Worm (Caenorhabditis elegans): ENCODE data around the gene H37A05.4.

The H37A05.4 gene

ce11 chrV:13657291-13657690, 7.7 kb upstream of the H37A05.4 start:
- TF ChIP-seq flt-1 (GFP tag; IDR thresholded peaks at IDR 0.05) (no peak), ztf-29 (GFP tag; IDR thresholded peaks at IDR 0.05) (no peak), T22C8.4 (GFP tag; IDR thresholded peaks at IDR 0.05) (no peak), ztf-23 (GFP tag; IDR thresholded peaks at IDR 0.05) (no peak), klf-2 (GFP tag; conservative IDR thresholded peaks at IDR 0.05) (no peak), tab-1 (GFP tag; IDR thresholded peaks at IDR 0.05) (no peak), med-1 (GFP tag; optimal IDR thresholded peaks at IDR 0.05; ENCODE audit: insufficient read depth) (no peak), ref-1 (GFP tag; conservative IDR thresholded peaks at IDR 0.05) (no peak), cog-1 (tag; optimal IDR thresholded peaks at IDR 0.05) (no peak)

- TF ChIP-seq ztf-23 (GFP tag; IDR thresholded peaks at IDR 0.05) (no peak), T22C8.4 (GFP tag; IDR thresholded peaks at IDR 0.05) (no peak), ztf-29 (GFP tag; IDR thresholded peaks at IDR 0.05) (no peak)
Observed at ce11 chrV:13656346-13657254, 7.0 kb upstream of the H37A05.4 start.

DNA sequence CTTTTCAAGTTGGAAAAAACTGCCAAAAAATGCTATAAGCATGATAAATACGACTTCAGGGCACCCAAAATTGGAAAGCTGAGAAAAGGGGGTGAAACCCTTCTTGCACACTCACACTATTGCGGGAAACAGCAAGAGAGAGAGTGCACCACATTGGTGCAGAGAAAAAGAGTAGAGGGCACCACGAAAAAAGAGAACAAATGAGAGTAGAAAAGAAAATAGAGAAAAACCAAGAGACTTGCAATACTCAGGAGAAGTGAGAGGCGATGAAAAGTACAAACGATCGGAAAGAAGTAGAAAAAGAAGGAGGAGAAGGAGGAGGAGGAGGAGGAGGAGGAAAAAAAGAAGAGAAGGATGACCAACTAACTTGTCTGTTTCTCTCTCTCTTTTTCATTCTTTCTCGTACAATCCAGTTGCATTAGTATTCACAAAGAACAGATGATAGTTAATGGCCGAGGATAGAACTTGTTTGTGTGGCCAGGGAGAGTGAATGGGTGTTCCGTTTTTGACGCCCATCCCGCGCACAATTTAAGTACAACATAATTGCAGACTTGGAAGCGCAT, 5.7 kb upstream of the H37A05.4 start:
- TF ChIP-seq cog-1 (tag; optimal IDR thresholded peaks at IDR 0.05) (peak; percentile 69), tab-1 (GFP tag; IDR thresholded peaks at IDR 0.05) (no peak), ztf-29 (GFP tag; IDR thresholded peaks at IDR 0.05) (no peak)

DNA sequence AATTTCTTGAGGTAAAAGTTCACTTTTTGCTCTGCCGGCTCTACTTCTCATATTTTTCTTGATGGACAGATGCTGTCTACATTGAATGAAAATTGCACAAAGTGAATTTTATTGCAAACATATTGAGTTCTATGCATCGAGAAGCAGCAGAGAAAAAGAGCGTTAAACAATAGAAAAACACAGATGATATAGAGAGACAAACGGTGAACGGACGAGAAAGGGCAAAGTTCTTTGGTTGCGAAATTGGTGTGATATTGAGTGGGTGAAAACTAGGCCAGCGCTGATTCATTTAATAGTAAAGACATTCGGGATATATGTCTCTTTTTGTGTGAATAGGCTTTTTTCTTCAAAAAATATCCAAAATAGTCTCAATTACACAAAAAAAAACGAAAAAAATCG, 4.8 kb upstream of the H37A05.4 start:
- TF ChIP-seq med-1 (GFP tag; optimal IDR thresholded peaks at IDR 0.05; ENCODE audit: insufficient read depth) = no peak
- TF ChIP-seq cog-1 (tag; optimal IDR thresholded peaks at IDR 0.05) = no peak
- no peak for TF ChIP-seq ztf-23 (GFP tag; IDR thresholded peaks at IDR 0.05)
- TF ChIP-seq flt-1 (GFP tag; IDR thresholded peaks at IDR 0.05) = no peak
- TF ChIP-seq klf-2 (GFP tag; conservative IDR thresholded peaks at IDR 0.05) = no peak
- no peak for TF ChIP-seq ref-1 (GFP tag; conservative IDR thresholded peaks at IDR 0.05)
- TF ChIP-seq T22C8.4 (GFP tag; IDR thresholded peaks at IDR 0.05) = no peak
- no peak for TF ChIP-seq tab-1 (GFP tag; IDR thresholded peaks at IDR 0.05)
- TF ChIP-seq ztf-29 (GFP tag; IDR thresholded peaks at IDR 0.05) = no peak

ce11 chrV:13653713-13654393, 4.3 kb upstream of the H37A05.4 start, which contains the start of gene lpin-1:
TSS of gene lpin-1 (minus strand) at chrV:13654129.
- TF ChIP-seq klf-2 (GFP tag; conservative IDR thresholded peaks at IDR 0.05) = no peak
- TF ChIP-seq cog-1 (tag; optimal IDR thresholded peaks at IDR 0.05) = no peak
- no peak for TF ChIP-seq ztf-29 (GFP tag; IDR thresholded peaks at IDR 0.05)
- no peak for TF ChIP-seq ztf-23 (GFP tag; IDR thresholded peaks at IDR 0.05)

DNA sequence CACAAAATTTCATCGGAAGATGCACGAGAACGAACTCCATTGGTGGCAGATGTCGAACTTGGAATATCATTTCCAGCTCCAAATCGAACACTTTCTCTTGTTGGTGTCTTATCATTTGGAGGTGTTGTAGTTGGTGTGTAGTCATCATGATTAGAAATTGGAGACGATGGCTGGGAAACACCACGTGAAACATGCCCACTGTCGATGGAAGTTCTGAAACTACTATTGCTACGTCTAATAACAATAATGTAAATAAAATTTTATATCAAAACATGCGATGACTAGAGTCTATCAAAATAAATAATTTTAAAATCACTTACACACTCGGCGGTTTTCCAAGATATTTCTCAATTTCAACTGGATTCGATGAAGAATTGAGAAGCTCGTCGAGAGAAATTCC, 2.7 kb upstream of the H37A05.4 start:
- TF ChIP-seq ref-1 (GFP tag; conservative IDR thresholded peaks at IDR 0.05) (no peak), med-1 (GFP tag; optimal IDR thresholded peaks at IDR 0.05; ENCODE audit: insufficient read depth) (no peak), ztf-29 (GFP tag; IDR thresholded peaks at IDR 0.05) (no peak), cog-1 (tag; optimal IDR thresholded peaks at IDR 0.05) (no peak), T22C8.4 (GFP tag; IDR thresholded peaks at IDR 0.05) (no peak), flt-1 (GFP tag; IDR thresholded peaks at IDR 0.05) (no peak), klf-2 (GFP tag; conservative IDR thresholded peaks at IDR 0.05) (no peak), ztf-23 (GFP tag; IDR thresholded peaks at IDR 0.05) (no peak), tab-1 (GFP tag; IDR thresholded peaks at IDR 0.05) (no peak)

- no peak for TF ChIP-seq T22C8.4 (GFP tag; IDR thresholded peaks at IDR 0.05)
- no peak for TF ChIP-seq klf-2 (GFP tag; conservative IDR thresholded peaks at IDR 0.05)
- TF ChIP-seq med-1 (GFP tag; optimal IDR thresholded peaks at IDR 0.05; ENCODE audit: insufficient read depth) = no peak
- no peak for TF ChIP-seq flt-1 (GFP tag; IDR thresholded peaks at IDR 0.05)
Observed at ce11 chrV:13650800-13651199, 1.2 kb upstream of the H37A05.4 start.

DNA sequence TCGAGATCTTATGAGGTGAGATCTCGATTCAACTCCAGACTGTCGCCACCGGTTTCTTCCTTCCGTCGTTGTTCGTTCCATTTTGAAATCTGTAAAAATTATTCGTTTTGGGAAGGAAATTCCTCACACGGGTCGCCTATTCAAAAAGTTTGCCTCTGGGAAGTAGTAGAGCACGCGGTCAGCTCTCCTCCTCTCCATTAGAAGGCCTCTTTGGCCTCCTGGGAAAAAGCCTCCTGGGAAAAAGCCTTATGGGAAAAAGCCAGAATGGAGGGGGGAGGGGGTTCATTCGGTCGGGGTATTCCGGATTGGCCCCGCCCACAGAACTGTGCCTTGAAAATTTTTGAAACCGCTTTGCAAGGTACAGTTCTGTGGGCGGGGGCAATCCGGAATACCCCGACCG, 2.0 kb downstream of the H37A05.4 start:
- no peak for TF ChIP-seq klf-2 (GFP tag; conservative IDR thresholded peaks at IDR 0.05)
- TF ChIP-seq ztf-29 (GFP tag; IDR thresholded peaks at IDR 0.05) = no peak
- no peak for TF ChIP-seq flt-1 (GFP tag; IDR thresholded peaks at IDR 0.05)
- TF ChIP-seq med-1 (GFP tag; optimal IDR thresholded peaks at IDR 0.05; ENCODE audit: insufficient read depth) = no peak
- TF ChIP-seq T22C8.4 (GFP tag; IDR thresholded peaks at IDR 0.05) = no peak

ce11 chrV:13647185-13647584, 2.4 kb downstream of the H37A05.4 start:
- no peak for TF ChIP-seq klf-2 (GFP tag; conservative IDR thresholded peaks at IDR 0.05)
- no peak for TF ChIP-seq ztf-29 (GFP tag; IDR thresholded peaks at IDR 0.05)
- no peak for TF ChIP-seq med-1 (GFP tag; optimal IDR thresholded peaks at IDR 0.05; ENCODE audit: insufficient read depth)
- TF ChIP-seq tab-1 (GFP tag; IDR thresholded peaks at IDR 0.05) = no peak
- TF ChIP-seq ztf-23 (GFP tag; IDR thresholded peaks at IDR 0.05) = no peak
- no peak for TF ChIP-seq ref-1 (GFP tag; conservative IDR thresholded peaks at IDR 0.05)
- TF ChIP-seq flt-1 (GFP tag; IDR thresholded peaks at IDR 0.05) = no peak
- no peak for TF ChIP-seq cog-1 (tag; optimal IDR thresholded peaks at IDR 0.05)

Measured in whole organism, midembryonic.